Worm (Caenorhabditis elegans) whole organism, late embryonic: ENCODE measurements around the gene cisd-1.
"Not testable (repeated sequence)": the region's sequence is repeated elsewhere in the genome, so short reads cannot be mapped to it uniquely, and the experiment has no call there.

Experiments used
- C08G9.2 ChIP-seq: sonication (generic microtip); optimal IDR thresholded peaks from 2 replicates; lab custom pipeline; 2016; ENCODE audit warnings: mild to moderate bottlenecking, missing genetic modification characterization, moderate library complexity, missing compliant biosample characterization
- T23F11.4 ChIP-seq: fragments of 200-800 bp; sonication (Bioruptor generic); optimal IDR thresholded peaks from 2 replicates; lab custom pipeline; 2018; ENCODE audit warnings: mild to moderate bottlenecking, missing genetic modification characterization, missing compliant biosample characterization
- Y22D7AL.16 ChIP-seq: sonication (generic microtip); optimal IDR thresholded peaks from 2 replicates; lab custom pipeline; 2016; ENCODE audit warnings: missing genetic modification characterization, missing compliant biosample characterization
- ahr-1 ChIP-seq: sonication (generic microtip); optimal IDR thresholded peaks from 2 replicates; lab custom pipeline; 2016; ENCODE audit warnings: missing genetic modification characterization, missing compliant biosample characterization
- ama-1 ChIP-seq: fragments of 150-350 bp; optimal IDR thresholded peaks from 2 replicates; lab custom pipeline; 2014
- ceh-24 ChIP-seq: sonication (generic microtip); optimal IDR thresholded peaks from 2 replicates; lab custom pipeline; 2016; ENCODE audit warnings: mild to moderate bottlenecking, missing genetic modification characterization, missing compliant biosample characterization
- ceh-30 ChIP-seq: fragments of 150-350 bp; optimal IDR thresholded peaks from 2 replicates; lab custom pipeline; 2014; ENCODE audit warnings: missing biosample characterization, missing genetic modification characterization
- ceh-34 ChIP-seq: sonication (generic microtip); optimal IDR thresholded peaks from 2 replicates; lab custom pipeline; 2016; ENCODE audit warnings: mild to moderate bottlenecking, missing genetic modification characterization, missing compliant biosample characterization
- ceh-45 ChIP-seq: fragments of 200-800 bp; sonication (Bioruptor generic); IDR thresholded peaks from 2 replicates; pipeline ENCODE4 v1.3.6; 2022; ENCODE audit warnings: missing genetic modification reagents, missing genetic modification characterization, missing compliant biosample characterization
- ceh-48 ChIP-seq: sonication (generic microtip); optimal IDR thresholded peaks from 2 replicates; lab custom pipeline; 2016; ENCODE audit warnings: missing genetic modification characterization, inconsistent platforms, missing compliant biosample characterization
- ceh-6 ChIP-seq: fragments of 200-800 bp; sonication (Bioruptor generic); optimal IDR thresholded peaks from 2 replicates; lab custom pipeline; 2018; ENCODE audit warnings: mild to moderate bottlenecking, missing genetic modification characterization, missing compliant biosample characterization
- ceh-9 ChIP-seq: sonication (generic microtip); optimal IDR thresholded peaks from 2 replicates; lab custom pipeline; 2016; ENCODE audit warnings: mild to moderate bottlenecking, missing genetic modification characterization, inconsistent platforms, missing compliant biosample characterization
- che-1 ChIP-seq: sonication (generic microtip); optimal IDR thresholded peaks from 2 replicates; lab custom pipeline; 2016; ENCODE audit warnings: mild to moderate bottlenecking, missing genetic modification characterization, missing compliant biosample characterization
- elt-2 ChIP-seq: sonication (generic microtip); optimal IDR thresholded peaks from 2 replicates; lab custom pipeline; 2016; ENCODE audit warnings: missing genetic modification reagents, missing genetic modification characterization, missing compliant biosample characterization
- eyg-1 ChIP-seq: sonication (generic microtip); optimal IDR thresholded peaks from 2 replicates; lab custom pipeline; 2016; ENCODE audit warnings: missing genotype, missing genetic modification characterization, missing compliant biosample characterization
- hlh-30 ChIP-seq: sonication (generic microtip); optimal IDR thresholded peaks from 2 replicates; lab custom pipeline; 2017; ENCODE audit warnings: antibody characterized with exemption, missing genetic modification characterization, missing compliant biosample characterization; ENCODE audit not compliant: insufficient read depth
- hlh-6 ChIP-seq: sonication (generic microtip); optimal IDR thresholded peaks from 2 replicates; lab custom pipeline; 2016; ENCODE audit warnings: missing genotype, missing genetic modification characterization, missing compliant biosample characterization
- hlh-8 ChIP-seq: sonication (generic microtip); optimal IDR thresholded peaks from 2 replicates; lab custom pipeline; 2016; ENCODE audit warnings: missing genotype, missing genetic modification characterization, missing compliant biosample characterization
- lin-11 ChIP-seq: fragments of 200-800 bp; sonication (Bioruptor generic); optimal IDR thresholded peaks from 2 replicates; lab custom pipeline; 2018; ENCODE audit warnings: mild to moderate bottlenecking, missing genetic modification characterization, missing compliant biosample characterization
- madf-2 ChIP-seq: sonication (generic microtip); optimal IDR thresholded peaks from 2 replicates; lab custom pipeline; 2017; ENCODE audit warnings: missing genetic modification characterization, missing compliant biosample characterization
- nfya-1 ChIP-seq: sonication (generic microtip); optimal IDR thresholded peaks from 2 replicates; lab custom pipeline; 2017; ENCODE audit warnings: missing genetic modification characterization, mild to moderate bottlenecking, missing compliant biosample characterization, antibody characterized with exemption, moderate library complexity
- nhr-232 ChIP-seq: sonication (generic microtip); optimal IDR thresholded peaks from 2 replicates; lab custom pipeline; 2016; ENCODE audit warnings: missing genetic modification characterization, missing compliant biosample characterization
- pros-1 ChIP-seq: fragments of 150-350 bp; optimal IDR thresholded peaks from 2 replicates; lab custom pipeline; 2014; ENCODE audit warnings: missing biosample characterization, missing genetic modification reagents, missing genetic modification characterization
- ref-2 ChIP-seq: sonication (generic microtip); optimal IDR thresholded peaks from 2 replicates; lab custom pipeline; 2016; ENCODE audit warnings: missing genetic modification characterization, missing compliant biosample characterization
- sdc-2 ChIP-seq: sonication (generic microtip); optimal IDR thresholded peaks from 2 replicates; lab custom pipeline; 2016; ENCODE audit warnings: missing genotype, missing genetic modification characterization, missing compliant biosample characterization
- tbx-7 ChIP-seq: sonication (generic microtip); optimal IDR thresholded peaks from 2 replicates; lab custom pipeline; 2016; ENCODE audit warnings: missing genotype, missing genetic modification characterization, missing compliant biosample characterization
- ttx-3 ChIP-seq: sonication (generic microtip); optimal IDR thresholded peaks from 2 replicates; lab custom pipeline; 2016; ENCODE audit warnings: missing genetic modification reagents, missing genetic modification characterization, missing compliant biosample characterization
- unc-42 ChIP-seq: sonication (generic microtip); optimal IDR thresholded peaks from 2 replicates; lab custom pipeline; 2016; ENCODE audit warnings: missing genotype, missing genetic modification characterization, missing compliant biosample characterization
- unc-55 ChIP-seq: sonication (generic microtip); optimal IDR thresholded peaks from 2 replicates; lab custom pipeline; 2017; ENCODE audit warnings: missing biosample characterization, missing genetic modification reagents, missing genetic modification characterization
- ztf-16 ChIP-seq: sonication (generic microtip); optimal IDR thresholded peaks from 2 replicates; lab custom pipeline; 2017; ENCODE audit warnings: missing genetic modification characterization, missing compliant biosample characterization

The cisd-1 gene

DNA sequence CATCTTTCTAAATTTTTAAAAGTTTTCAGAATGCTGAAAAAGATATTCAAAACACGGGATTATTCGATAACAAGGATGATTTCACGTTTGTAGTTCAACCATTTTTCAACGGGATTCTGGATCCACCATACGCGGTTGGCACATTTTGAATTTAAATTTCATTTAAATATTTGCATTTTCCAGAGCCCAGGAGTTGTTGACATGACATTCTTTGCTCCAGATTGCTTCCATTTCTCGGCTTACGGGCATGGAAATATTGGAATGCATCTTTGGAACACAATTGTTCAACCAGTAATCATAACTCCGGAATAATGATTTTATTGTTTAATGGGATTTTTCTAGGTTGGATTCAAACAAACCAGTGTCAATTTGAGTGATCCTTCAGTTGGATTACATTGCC is 18.5 kb downstream of the cisd-1 start:
- TF ChIP-seq eyg-1 (tag; lab: Kevin White, UChicago) (no peak), ztf-16 (tag; lab: Kevin White, UChicago) (no peak), Y22D7AL.16 (tag; lab: Kevin White, UChicago) (no peak), che-1 (tag; lab: Kevin White, UChicago) (no peak), madf-2 (tag; lab: Kevin White, UChicago) (no peak), ref-2 (tag; lab: Kevin White, UChicago) (no peak), ceh-34 (tag; lab: Kevin White, UChicago) (no peak), ceh-30 (no peak), ama-1 (lab: Kevin White, UChicago) (no peak), ceh-24 (tag; lab: Kevin White, UChicago) (no peak), pros-1 (tag; lab: Kevin White, UChicago) (no peak), lin-11 (tag; lab: Kevin White, UChicago) (no peak), ahr-1 (tag; lab: Kevin White, UChicago) (no peak), ceh-48 (tag; lab: Kevin White, UChicago) (no peak), T23F11.4 (no peak), ceh-45 (GFP tag; lab: Robert Waterston, UW) (no peak), tbx-7 (tag; lab: Kevin White, UChicago) (no peak)

DNA sequence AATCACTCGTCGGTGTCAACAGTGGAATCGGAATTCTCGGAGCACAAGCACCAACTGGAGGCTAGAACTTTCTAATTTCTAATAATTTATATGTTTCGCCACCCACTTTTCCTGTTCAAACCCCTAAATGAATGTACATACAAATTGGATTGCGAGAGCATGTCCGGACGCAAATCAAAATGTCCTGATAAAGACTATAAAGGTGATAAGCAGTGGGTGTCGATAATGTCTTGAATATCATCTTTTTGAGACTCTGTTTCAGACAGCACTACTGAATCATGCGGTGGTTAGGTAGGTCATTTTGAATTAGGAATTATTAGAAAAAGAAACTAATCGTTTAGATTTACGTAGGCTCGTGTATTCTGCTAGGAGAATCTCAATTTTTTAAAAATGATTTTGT is 20.7 kb downstream of the cisd-1 start, which contains the start of gene W02B12.1:
TSS of gene W02B12.1 (plus strand) at position 269 of the 400 bp plus-strand sequence.
- no peak for TF ChIP-seq hlh-30 (tag; lab: Kevin White, UChicago)
- peak; percentile 40 for TF ChIP-seq elt-2 (tag; lab: Kevin White, UChicago)

DNA sequence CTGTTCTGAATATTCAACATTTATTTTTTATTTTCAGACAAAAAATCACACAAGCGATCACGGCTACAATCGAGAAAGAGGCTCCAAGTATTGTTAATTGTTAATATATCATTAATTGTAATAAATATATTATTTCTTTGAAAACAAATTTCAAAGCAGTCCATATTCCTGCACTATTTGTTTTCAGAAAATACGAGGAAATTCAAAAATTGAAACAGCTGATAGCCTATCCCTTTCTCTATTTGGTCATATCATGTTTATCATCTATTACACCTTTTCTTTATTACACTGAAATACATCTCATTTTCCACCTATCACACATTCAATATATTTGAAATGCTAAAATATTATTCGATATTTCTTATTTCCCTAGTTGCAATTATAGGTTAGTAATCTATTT is 24.5 kb downstream of the cisd-1 start, which contains the start of gene W02B12.13:
TSS of gene W02B12.13 (plus strand) at position 301 of the 400 bp plus-strand sequence.
- no peak for TF ChIP-seq sdc-2 (tag; lab: Kevin White, UChicago)
- no peak for TF ChIP-seq Y22D7AL.16 (tag; lab: Kevin White, UChicago)
- TF ChIP-seq ttx-3 (tag; lab: Kevin White, UChicago), result no peak
- TF ChIP-seq nfya-1, result no peak
- no peak for TF ChIP-seq ceh-34 (tag; lab: Kevin White, UChicago)
- no peak for TF ChIP-seq elt-2 (tag; lab: Kevin White, UChicago)
- TF ChIP-seq ceh-24 (tag; lab: Kevin White, UChicago), result no peak
- no peak for TF ChIP-seq unc-42

DNA sequence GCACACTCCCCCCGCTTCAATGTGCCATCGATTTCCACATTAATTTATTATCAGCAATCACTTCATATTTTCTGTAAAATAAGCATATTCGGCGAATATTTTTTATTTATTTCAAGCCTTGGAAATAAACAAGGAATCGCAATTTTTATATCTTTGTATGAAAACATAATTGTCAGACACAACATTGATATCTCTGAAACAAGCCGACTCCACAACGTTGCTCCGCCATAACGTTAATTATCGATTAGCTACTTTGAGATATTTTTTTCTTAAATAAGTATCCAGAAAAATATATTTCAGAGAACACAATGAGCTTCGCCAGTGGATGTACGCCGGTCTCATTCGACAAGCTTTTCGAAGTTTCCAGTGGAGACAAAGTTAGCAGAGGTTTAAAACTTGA is 25.6 kb downstream of the cisd-1 start, which contains the start of gene adbp-1:
TSS of gene adbp-1 (plus strand) at position 301 of the 400 bp plus-strand sequence.
- TF ChIP-seq ceh-6 (GFP tag; lab: Kevin White, UChicago) (no peak), ceh-45 (GFP tag; lab: Robert Waterston, UW) (no peak), ceh-30 (no peak)
- TF ChIP-seq, all 69 proteins: peak for 0

DNA sequence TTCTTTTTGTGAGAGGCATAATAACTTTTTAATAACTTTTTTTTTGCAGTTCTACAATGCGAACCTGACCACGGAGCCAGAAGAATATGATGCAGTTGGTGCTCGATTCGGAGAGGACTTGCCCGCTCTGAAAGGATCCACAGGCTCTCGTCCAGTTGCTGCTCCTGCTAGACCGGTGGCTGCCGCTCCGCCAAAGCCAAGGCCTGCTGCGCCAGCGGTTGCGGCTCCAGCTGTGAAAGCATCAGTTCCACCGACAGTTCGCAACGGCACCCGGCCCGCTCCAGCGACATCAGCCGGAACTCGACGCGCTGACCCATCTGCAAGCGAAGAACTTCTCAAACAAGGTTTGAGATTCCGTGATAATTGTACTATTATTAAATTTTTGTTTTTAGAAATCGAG is 26.3 kb downstream of the cisd-1 start:
- TF ChIP-seq C08G9.2 (peak; percentile 8), ceh-9 (tag; lab: Kevin White, UChicago) (no peak), hlh-6 (peak; percentile 23)

DNA sequence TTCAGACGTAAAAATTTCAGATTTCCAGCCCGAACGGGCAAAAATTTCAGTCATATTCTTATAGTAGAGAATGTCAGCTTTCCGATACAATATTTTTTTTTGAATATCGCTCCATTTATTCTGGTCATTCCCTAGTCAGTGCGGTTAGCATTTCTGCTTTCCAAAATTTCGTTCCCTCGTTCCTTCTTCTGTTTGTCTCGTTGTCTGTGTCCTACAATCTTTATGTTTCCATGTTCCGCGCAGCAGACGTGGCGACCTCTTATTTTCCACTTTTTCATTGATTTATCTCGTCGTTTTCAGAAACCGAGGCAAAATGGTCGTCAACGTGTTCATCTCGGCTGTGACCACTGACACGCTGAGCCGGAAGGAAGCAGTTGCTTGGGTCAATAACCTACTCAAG is 27.0 kb downstream of the cisd-1 start, which contains the start of gene ebp-2:
TSS of gene ebp-2 (plus strand) at position 301 of the 400 bp plus-strand sequence.
- TF ChIP-seq nhr-232 (tag; lab: Kevin White, UChicago); hlh-30 (tag; lab: Kevin White, UChicago); unc-55 (GFP tag; lab: Kevin White, UChicago): not testable (repeated sequence)
- TF ChIP-seq, all 69 proteins: peak for 0; not testable (repeated sequence) for 69

DNA sequence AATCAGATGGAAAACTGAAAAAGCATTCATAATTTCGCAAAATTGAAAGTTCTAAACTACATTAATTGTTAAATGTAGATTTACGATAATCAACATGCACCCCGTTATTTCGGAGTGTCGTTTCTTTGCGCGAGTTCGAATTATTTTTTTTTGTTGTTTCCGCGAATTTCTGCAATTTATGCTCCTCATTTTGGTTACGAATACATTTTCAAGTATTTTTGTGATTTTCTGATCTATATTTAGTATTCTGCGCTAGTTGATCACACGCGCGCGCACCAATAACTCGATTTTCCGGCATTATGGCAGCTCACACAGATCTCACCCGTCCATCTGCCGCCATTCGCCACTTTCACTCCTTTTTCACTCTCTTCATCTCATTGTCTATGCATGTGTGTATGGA is 29.2 kb downstream of the cisd-1 start, which contains the start of gene VW02B12L.2:
TSS of gene VW02B12L.2 (minus strand) at position 65 of the 400 bp plus-strand sequence.
- TF ChIP-seq unc-42, result peak; percentile 93
- TF ChIP-seq hlh-8, result no peak
